Fruit fly (Drosophila melanogaster): ENCODE data around the gene CG2004.
A peak's percentile ranks its signal among the peaks of the same experiment; 100 is the strongest.

Gene CG2004

dm6 chrX:8709234-8709843 lies 5.4 kb downstream of the CG2004 start, which contains the start of gene Hexo2 (continued):
- TF ChIP-seq chinmo (GFP tag; IDR thresholded peaks at IDR 0.05; ENCODE audit: partially characterized antibody) (0 out of 4 replicates have a peak, but pooled peaks have one; percentile 48), mirr (GFP tag; optimal IDR thresholded peaks at IDR 0.05) (peak; percentile 58), CG1647 (GFP tag; optimal IDR thresholded peaks at IDR 0.05) (peak; percentile 95), HLH4C (GFP tag; IDR thresholded peaks at IDR 0.05; ENCODE audit: partially characterized antibody) (no peak), CG30403 (GFP tag; optimal IDR thresholded peaks at IDR 0.05) (peak; percentile 91), CG3163 (GFP tag; optimal IDR thresholded peaks at IDR 0.05) (peak; percentile 85), CG6175 (GFP tag; IDR thresholded peaks at IDR 0.05) (peak; percentile 81), Rx (GFP tag; IDR thresholded peaks at IDR 0.05) (peak; percentile 97), bsh (GFP tag; optimal IDR thresholded peaks at IDR 0.05) (peak; percentile 85 to 94), psq (GFP tag; optimal IDR thresholded peaks at IDR 0.05) (peak; percentile 77), CG12236 (GFP tag; optimal IDR thresholded peaks at IDR 0.05) (peak; percentile 86), ranshi (GFP tag; IDR thresholded peaks at IDR 0.05) (peak; percentile 92), ato (GFP tag; IDR thresholded peaks at IDR 0.05; ENCODE audit: partially characterized antibody) (no peak), seq (GFP tag; IDR thresholded peaks at IDR 0.05) (peak; percentile 92), nerfin-2 (GFP tag; IDR thresholded peaks at IDR 0.05; ENCODE audit: partially characterized antibody) (no peak), CG1603 (tag; optimal IDR thresholded peaks at IDR 0.05) (peak; percentile 97), Scr (GFP tag; IDR thresholded peaks at IDR 0.05; ENCODE audit: partially characterized antibody) (no peak), BtbVII (GFP tag; optimal IDR thresholded peaks at IDR 0.05) (peak; percentile 77), CG30431 (GFP tag; optimal IDR thresholded peaks at IDR 0.05) (peak; percentile 94), CG11093 (GFP tag; IDR thresholded peaks at IDR 0.05) (peak; percentile 94), D (optimal IDR thresholded peaks at IDR 0.05) (no peak), D (GFP tag; optimal IDR thresholded peaks at IDR 0.05) (peak; percentile 94), corto (GFP tag; optimal IDR thresholded peaks at IDR 0.05) (peak; percentile 68), Atf6 (GFP tag; IDR thresholded peaks at IDR 0.05) (peak; percentile 86), CG7963 (GFP tag; IDR thresholded peaks at IDR 0.05; ENCODE audit: partially characterized antibody) (no peak), ERR (GFP tag; optimal IDR thresholded peaks at IDR 0.05) (peak; percentile 87), CG1233 (GFP tag; optimal IDR thresholded peaks at IDR 0.05) (peak; percentile 83), CG6654 (GFP tag; optimal IDR thresholded peaks at IDR 0.05) (peak; percentile 79), CG5953 (GFP tag; IDR thresholded peaks at IDR 0.05) (peak; percentile 97), hkb (optimal IDR thresholded peaks at IDR 0.05) (no peak), hkb (GFP tag; IDR thresholded peaks at IDR 0.05) (peak; percentile 96), Adf1 (GFP tag; IDR thresholded peaks at IDR 0.05) (no peak), eyg (GFP tag; optimal IDR thresholded peaks at IDR 0.05) (peak; percentile 88), gcm2 (GFP tag; optimal IDR thresholded peaks at IDR 0.05) (peak; percentile 82), gro (GFP tag; optimal IDR thresholded peaks at IDR 0.05) (peak; percentile 43), crp (GFP tag; optimal IDR thresholded peaks at IDR 0.05) (peak in 1 of 2 experiments; percentile 57), Chrac-16 (GFP tag; optimal IDR thresholded peaks at IDR 0.05) (peak; percentile 91), CG6791 (GFP tag; IDR thresholded peaks at IDR 0.05; ENCODE audit: partially characterized antibody) (no peak), CG12659 (GFP tag; optimal IDR thresholded peaks at IDR 0.05) (peak; percentile 89), kay (GFP tag; optimal IDR thresholded peaks at IDR 0.05) (peak; percentile 86), CG31224 (GFP tag; IDR thresholded peaks at IDR 0.05) (peak; percentile 72), Optix (GFP tag; IDR thresholded peaks at IDR 0.05) (peak; percentile 97), gt (GFP tag; IDR thresholded peaks at IDR 0.05) (peak; percentile 93), CG2889 (GFP tag; IDR thresholded peaks at IDR 0.05) (peak; percentile 90), Blimp-1 (GFP tag; optimal IDR thresholded peaks at IDR 0.05) (peak; percentile 92), CG12744 (GFP tag; optimal IDR thresholded peaks at IDR 0.05) (peak; percentile 76), Hr3 (GFP tag; optimal IDR thresholded peaks at IDR 0.05) (peak; percentile 92), CG16815 (GFP tag; optimal IDR thresholded peaks at IDR 0.05) (peak; percentile 85), CG31388 (GFP tag; optimal IDR thresholded peaks at IDR 0.05) (peak; percentile 92), peb (GFP tag; IDR thresholded peaks at IDR 0.05) (peak; percentile 89)

All from whole organism, embryonic.